Fruit fly (Drosophila melanogaster) whole organism, embryonic: Measurements from ENCODE around the gene CG14286.

Experiments
- Atf-2 ChIP-seq: fragments of 200-800 bp; sonication (Bioruptor generic); optimal IDR thresholded peaks from 2 replicates; lab custom pipeline; 2016; ENCODE audit warnings: missing biosample characterization, missing genetic modification characterization
- C15 ChIP-seq: fragments of 200-800 bp; sonication (Bioruptor generic); IDR thresholded peaks from 3 replicates; pipeline ENCODE4 v1.3.6; 2022; ENCODE audit warnings: missing biosample characterization, missing genetic modification characterization
- CG11093 ChIP-seq: fragments of 200-800 bp; sonication (Bioruptor generic); IDR thresholded peaks from 3 replicates; pipeline ENCODE4 v1.3.6; 2022; ENCODE audit warnings: missing biosample characterization, missing genetic modification characterization
- CG12104 ChIP-seq: fragments of 200-800 bp; sonication (Bioruptor generic); optimal IDR thresholded peaks from 3 replicates; lab custom pipeline; 2016; ENCODE audit warnings: missing biosample characterization, missing genetic modification characterization
- CG1233 ChIP-seq: fragments of 200-800 bp; sonication (Bioruptor generic); optimal IDR thresholded peaks from 4 replicates; lab custom pipeline; 2018; ENCODE audit warnings: missing biosample characterization, mild to moderate bottlenecking, missing genetic modification characterization
- CG12391 ChIP-seq: fragments of 200-800 bp; sonication (Bioruptor generic); optimal IDR thresholded peaks from 3 replicates; lab custom pipeline; 2018; ENCODE audit warnings: missing biosample characterization, mild to moderate bottlenecking, missing genetic modification characterization, moderate library complexity
- CG13296 ChIP-seq: fragments of 200-800 bp; sonication (Bioruptor generic); optimal IDR thresholded peaks from 3 replicates; lab custom pipeline; 2018; ENCODE audit warnings: missing biosample characterization, mild to moderate bottlenecking, missing genetic modification characterization
- CG13775 ChIP-seq: fragments of 200-800 bp; sonication (Bioruptor generic); optimal IDR thresholded peaks from 3 replicates; lab custom pipeline; 2017; ENCODE audit warnings: missing biosample characterization, mild to moderate bottlenecking, missing genetic modification characterization
- CG17829 ChIP-seq: fragments of 200-800 bp; optimal IDR thresholded peaks from 2 replicates; lab custom pipeline; 2019; ENCODE audit warnings: missing biosample characterization, mild to moderate bottlenecking, missing genetic modification characterization, moderate library complexity
- CG18599 ChIP-seq: fragments of 200-800 bp; sonication (Bioruptor generic); optimal IDR thresholded peaks from 3 replicates; lab custom pipeline; 2017; ENCODE audit warnings: missing biosample characterization, missing genetic modification characterization, mild to moderate bottlenecking, moderate library complexity, missing genetic modification reagents
- CG30403 ChIP-seq: fragments of 200-800 bp; sonication (Bioruptor generic); optimal IDR thresholded peaks from 3 replicates; lab custom pipeline; 2016; ENCODE audit warnings: missing biosample characterization, missing genetic modification characterization
- CG3995 ChIP-seq: fragments of 200-800 bp; sonication (Bioruptor generic); optimal IDR thresholded peaks from 3 replicates; lab custom pipeline; 2016; ENCODE audit warnings: missing biosample characterization, missing genetic modification characterization
- CG4360 ChIP-seq: fragments of 200-800 bp; sonication (Bioruptor generic); IDR thresholded peaks from 2 replicates; pipeline ENCODE4 v1.3.6; 2022; ENCODE audit warnings: missing biosample characterization, missing genetic modification characterization
- CG4424 ChIP-seq: fragments of 200-800 bp; sonication (Bioruptor generic); optimal IDR thresholded peaks from 3 replicates; lab custom pipeline; 2016; ENCODE audit warnings: missing biosample characterization, missing genetic modification characterization
- CG6254 ChIP-seq: fragments of 200-800 bp; sonication (Bioruptor generic); optimal IDR thresholded peaks from 3 replicates; lab custom pipeline; 2017; ENCODE audit warnings: mild to moderate bottlenecking, missing biosample characterization, missing genetic modification reagents, missing genetic modification characterization
- CG6854 ChIP-seq: fragments of 200-800 bp; sonication (Bioruptor generic); optimal IDR thresholded peaks from 3 replicates; lab custom pipeline; 2017; ENCODE audit warnings: missing biosample characterization, mild to moderate bottlenecking, missing genetic modification characterization
- CG8290 ChIP-seq, 3 experiments: fragments of 200-800 bp; sonication (Bioruptor generic); optimal IDR thresholded peaks; 2 replicates each; lab custom pipeline; 2016 to 2019; ENCODE audit warnings: missing biosample characterization in 3 of 3, missing genetic modification characterization in 3 of 3, mild to moderate bottlenecking in 2 of 3, moderate library complexity in 1 of 3
- Dp ChIP-seq: fragments of 200-800 bp; sonication (Bioruptor generic); optimal IDR thresholded peaks from 2 replicates; lab custom pipeline; 2018; ENCODE audit warnings: missing biosample characterization, mild to moderate bottlenecking, missing genetic modification characterization, moderate library complexity
- Drgx ChIP-seq: fragments of 200-800 bp; sonication (Bioruptor generic); IDR thresholded peaks from 2 replicates; pipeline ENCODE4 v1.3.6; 2022; ENCODE audit warnings: missing biosample characterization, missing genetic modification characterization
- E2f1 ChIP-seq: fragments of 200-800 bp; sonication (Bioruptor generic); IDR thresholded peaks from 2 replicates; pipeline ENCODE4 v1.3.6; 2022; ENCODE audit warnings: missing biosample characterization, missing genetic modification characterization
- Hr51 ChIP-seq, 2 experiments: fragments of 200-800 bp; sonication (Bioruptor generic); optimal IDR thresholded peaks; 2 replicates in 1 of 2; 3 replicates in 1 of 2; lab custom pipeline; 2016 to 2018; ENCODE audit warnings: missing biosample characterization in 2 of 2, missing genetic modification characterization in 2 of 2, mild to moderate bottlenecking in 1 of 2, moderate library complexity in 1 of 2
- Meics ChIP-seq: fragments of 200-800 bp; sonication (Bioruptor generic); optimal IDR thresholded peaks from 2 replicates; lab custom pipeline; 2017; ENCODE audit warnings: missing biosample characterization, mild to moderate bottlenecking, missing genetic modification characterization
- Oli ChIP-seq: fragments of 200-800 bp; sonication (Bioruptor generic); optimal IDR thresholded peaks from 2 replicates; lab custom pipeline; 2018; ENCODE audit warnings: missing biosample characterization, mild to moderate bottlenecking, missing genetic modification characterization, moderate library complexity
- Optix ChIP-seq: fragments of 200-800 bp; sonication (Bioruptor generic); IDR thresholded peaks from 3 replicates; pipeline ENCODE4 v1.3.6; 2022; ENCODE audit warnings: missing biosample characterization, missing genetic modification characterization
- Sox100B ChIP-seq: fragments of 200-800 bp; sonication (Bioruptor generic); optimal IDR thresholded peaks from 3 replicates; lab custom pipeline; 2018; ENCODE audit warnings: missing biosample characterization, mild to moderate bottlenecking, missing genetic modification characterization
- Sox102F ChIP-seq: fragments of 200-800 bp; sonication (Bioruptor generic); optimal IDR thresholded peaks from 2 replicates; lab custom pipeline; 2018; ENCODE audit warnings: missing biosample characterization, mild to moderate bottlenecking, missing genetic modification characterization, moderate library complexity
- Xbp1 ChIP-seq: fragments of 200-800 bp; sonication (Bioruptor generic); optimal IDR thresholded peaks from 3 replicates; lab custom pipeline; 2016; ENCODE audit warnings: missing biosample characterization, mild to moderate bottlenecking, missing genetic modification characterization
- Xrp1 ChIP-seq: fragments of 200-800 bp; sonication (Bioruptor generic); IDR thresholded peaks from 2 replicates; pipeline ENCODE4 v1.3.6; 2022; ENCODE audit warnings: missing biosample characterization, missing genetic modification characterization
- ab ChIP-seq: fragments of 200-800 bp; sonication (Bioruptor generic); optimal IDR thresholded peaks from 2 replicates; lab custom pipeline; 2016; ENCODE audit warnings: missing biosample characterization, missing genetic modification characterization
- ara ChIP-seq: fragments of 200-800 bp; sonication (Bioruptor generic); IDR thresholded peaks from 2 replicates; pipeline ENCODE4 v1.3.6; 2022; ENCODE audit warnings: missing biosample characterization, missing genetic modification characterization
- ato ChIP-seq: fragments of 200-800 bp; sonication (Bioruptor generic); IDR thresholded peaks from 2 replicates; pipeline ENCODE4 v1.3.6; 2022; ENCODE audit warnings: missing biosample characterization, missing genetic modification characterization; ENCODE audit not compliant: partially characterized antibody
- cg ChIP-seq: fragments of 200-800 bp; sonication (Bioruptor generic); optimal IDR thresholded peaks from 3 replicates; lab custom pipeline; 2019; ENCODE audit warnings: missing biosample characterization, mild to moderate bottlenecking, missing genetic modification characterization, moderate library complexity
- corto ChIP-seq: fragments of 200-800 bp; sonication (Bioruptor generic); optimal IDR thresholded peaks from 2 replicates; lab custom pipeline; 2016; ENCODE audit warnings: missing biosample characterization, mild to moderate bottlenecking, missing genetic modification characterization, moderate library complexity
- dmrt99B ChIP-seq: fragments of 200-800 bp; sonication (Bioruptor generic); optimal IDR thresholded peaks from 2 replicates; lab custom pipeline; 2018; ENCODE audit warnings: missing biosample characterization, mild to moderate bottlenecking, missing genetic modification characterization, moderate library complexity
- dpn ChIP-seq, 2 experiments: fragments of 200-800 bp; sonication (Bioruptor generic); optimal IDR thresholded peaks; 3 replicates each; lab custom pipeline; 2016; ENCODE audit warnings: missing biosample characterization in 2 of 2, missing genetic modification characterization in 2 of 2
- eyg ChIP-seq: fragments of 200-800 bp; sonication (Bioruptor generic); optimal IDR thresholded peaks from 3 replicates; lab custom pipeline; 2016; ENCODE audit warnings: missing biosample characterization, missing genetic modification characterization
- grau ChIP-seq: fragments of 200-800 bp; optimal IDR thresholded peaks from 3 replicates; lab custom pipeline; 2019; ENCODE audit warnings: missing biosample characterization, mild to moderate bottlenecking, missing genetic modification characterization, moderate library complexity
- ind ChIP-seq: fragments of 200-800 bp; sonication (Bioruptor generic); optimal IDR thresholded peaks from 3 replicates; lab custom pipeline; 2016; ENCODE audit warnings: missing biosample characterization, missing genetic modification characterization
- jing ChIP-seq: fragments of 200-800 bp; sonication (Bioruptor generic); optimal IDR thresholded peaks from 2 replicates; lab custom pipeline; 2018; ENCODE audit warnings: missing biosample characterization, mild to moderate bottlenecking, missing genetic modification characterization
- lbe ChIP-seq: fragments of 200-800 bp; sonication (Bioruptor generic); optimal IDR thresholded peaks from 2 replicates; lab custom pipeline; 2016; ENCODE audit warnings: missing biosample characterization, mild to moderate bottlenecking, missing genetic modification characterization
- nerfin-1 ChIP-seq: fragments of 200-800 bp; sonication (Bioruptor generic); optimal IDR thresholded peaks from 3 replicates; lab custom pipeline; 2019; ENCODE audit warnings: missing biosample characterization, mild to moderate bottlenecking, missing genetic modification characterization, moderate library complexity
- odd ChIP-seq: fragments of 200-800 bp; sonication (Bioruptor generic); optimal IDR thresholded peaks from 2 replicates; lab custom pipeline; 2017; ENCODE audit warnings: missing biosample characterization, mild to moderate bottlenecking, missing genetic modification characterization
- sna ChIP-seq: fragments of 200-800 bp; sonication (Bioruptor generic); IDR thresholded peaks from 2 replicates; pipeline ENCODE4 v1.3.6; 2022; ENCODE audit warnings: missing biosample characterization, missing genetic modification characterization; ENCODE audit not compliant: partially characterized antibody
- so ChIP-seq: fragments of 200-800 bp; sonication (Bioruptor generic); IDR thresholded peaks from 3 replicates; pipeline ENCODE4 v1.3.6; 2022; ENCODE audit warnings: missing biosample characterization, missing genetic modification characterization
- sqz ChIP-seq: fragments of 200-800 bp; sonication (Bioruptor generic); optimal IDR thresholded peaks from 3 replicates; lab custom pipeline; 2018; ENCODE audit warnings: missing biosample characterization, mild to moderate bottlenecking, missing genetic modification characterization
- toy ChIP-seq: fragments of 200-800 bp; sonication (Bioruptor generic); IDR thresholded peaks from 2 replicates; pipeline ENCODE4 v1.3.6; 2022; ENCODE audit warnings: missing biosample characterization, missing genetic modification characterization
- tx ChIP-seq: fragments of 200-800 bp; sonication (Bioruptor generic); optimal IDR thresholded peaks from 2 replicates; lab custom pipeline; 2016; ENCODE audit warnings: missing biosample characterization, missing genetic modification characterization
- vvl ChIP-seq: fragments of 200-800 bp; sonication (Bioruptor generic); IDR thresholded peaks from 2 replicates; pipeline ENCODE4 v1.3.6; 2022; ENCODE audit warnings: missing biosample characterization, missing genetic modification characterization
- zfh1 ChIP-seq: fragments of 200-800 bp; sonication (Bioruptor generic); IDR thresholded peaks from 3 replicates; pipeline ENCODE4 v1.3.6; 2022; ENCODE audit warnings: missing biosample characterization, missing genetic modification characterization

CG14286 gene

DNA sequence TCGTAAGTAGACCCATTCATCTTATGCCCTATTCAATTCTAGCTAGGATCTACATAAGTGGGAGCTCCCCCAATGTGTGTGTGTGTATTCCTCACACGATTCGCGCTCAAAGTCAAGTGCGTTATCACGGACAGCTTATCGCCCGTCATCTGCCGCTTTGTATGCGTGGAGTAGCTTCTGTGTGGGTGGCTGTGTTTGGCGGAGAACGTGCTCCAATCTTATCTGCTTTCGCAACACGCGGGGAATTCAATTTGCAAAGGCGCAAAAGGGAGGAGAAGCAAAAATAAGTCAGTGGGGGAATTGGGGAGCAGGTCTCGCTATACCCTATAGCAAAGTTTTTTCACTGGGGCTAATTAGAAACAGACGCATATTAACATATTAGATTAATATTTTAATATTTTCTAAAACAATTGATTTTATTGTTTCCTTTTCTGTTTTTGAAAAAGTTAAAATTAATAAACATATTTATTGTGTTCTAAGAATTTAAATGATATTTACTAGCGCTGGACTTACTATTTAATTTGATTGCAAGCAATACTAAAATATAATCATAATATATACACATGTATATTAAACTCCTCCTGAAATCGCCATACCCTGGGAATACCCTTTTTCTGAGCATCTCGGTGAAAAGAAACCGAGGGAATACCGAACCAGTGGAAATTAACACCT is 38.6 kb upstream of the CG14286 start (continued):
- TF ChIP-seq CG12391 (tag; lab: Kevin White, UChicago) (peak; percentile 30), CG8290 (GFP tag; optimal IDR thresholded peaks at IDR 0.05; lab: Kevin White, UChicago) (no peak), CG8290 (tag; optimal IDR thresholded peaks at IDR 0.05; lab: Kevin White, UChicago) (no peak), nerfin-1 (tag; lab: Kevin White, UChicago) (no peak), vvl (0 out of 2 replicates have a peak, but pooled peaks have one; percentile 16), Xrp1 (peak; percentile 33; the same call in 1 of the 2 replicates), corto (GFP tag; lab: Kevin White, UChicago) (no peak), CG3995 (GFP tag; lab: Kevin White, UChicago) (peak; percentile 35), eyg (GFP tag; lab: Kevin White, UChicago) (no peak), jing (GFP tag; lab: Kevin White, UChicago) (no peak), Hr51 (GFP tag; optimal IDR thresholded peaks at IDR 0.05; lab: Kevin White, UChicago) (peak in 1 of 2 experiments; percentile 36), Dp (GFP tag; lab: Kevin White, UChicago) (no peak), CG6254 (GFP tag; lab: Kevin White, UChicago) (no peak), odd (GFP tag; lab: Kevin White, UChicago) (no peak), Meics (peak; percentile 76), dmrt99B (tag; lab: Kevin White, UChicago) (peak; percentile 54), tx (GFP tag; lab: Kevin White, UChicago) (no peak), Xbp1 (GFP tag; lab: Kevin White, UChicago) (no peak), CG13296 (GFP tag; lab: Kevin White, UChicago) (peak; percentile 32), CG6854 (GFP tag; lab: Kevin White, UChicago) (peak; percentile 21), ab (GFP tag; lab: Kevin White, UChicago) (no peak), dpn (GFP tag; optimal IDR thresholded peaks at IDR 0.05; lab: Kevin White, UChicago) (peak in 1 of 2 experiments; percentile 15), cg (GFP tag; lab: Kevin White, UChicago) (peak; percentile 6), CG17829 (tag; lab: Kevin White, UChicago) (no peak), Optix (GFP tag; lab: Robert Waterston, UW) (no peak), CG4424 (peak; percentile 18), CG1233 (GFP tag; lab: Kevin White, UChicago) (peak; percentile 45), sqz (GFP tag; lab: Kevin White, UChicago) (no peak), ara (GFP tag; lab: Robert Waterston, UW) (no peak), CG11093 (GFP tag; lab: Robert Waterston, UW) (no peak), CG18599 (peak; percentile 86), Oli (tag; lab: Kevin White, UChicago) (no peak), E2f1 (GFP tag; lab: Robert Waterston, UW) (no peak), Sox100B (GFP tag; lab: Kevin White, UChicago) (peak; percentile 40), CG12104 (GFP tag; lab: Kevin White, UChicago) (peak; percentile 18), so (GFP tag; lab: Robert Waterston, UW) (no peak), zfh1 (GFP tag; lab: Robert Waterston, UW) (no peak), Drgx (peak; percentile 42; the same call in 1 of the 2 replicates), C15 (GFP tag; lab: Robert Waterston, UW) (no peak), Sox102F (peak; percentile 26), toy (GFP tag; lab: Robert Waterston, UW) (no peak), CG30403 (GFP tag; lab: Kevin White, UChicago) (peak; percentile 54), CG13775 (peak; percentile 34), sna (GFP tag; lab: Robert Waterston, UW) (no peak), CG4360 (GFP tag; lab: Robert Waterston, UW) (no peak), ato (GFP tag; lab: Robert Waterston, UW) (no peak), Atf-2 (GFP tag; lab: Kevin White, UChicago) (no peak), grau (peak; percentile 65), lbe (GFP tag; lab: Kevin White, UChicago) (peak; percentile 46), ind (GFP tag; lab: Kevin White, UChicago) (peak; percentile 38)
